Worm (Caenorhabditis elegans) whole organism, late embryonic: ENCODE data around the gene sos-1.

Experiments used
- ama-1 ChIP-seq: fragments of 150-350 bp; optimal IDR thresholded peaks from 2 replicates; lab custom pipeline; 2014
- ceh-19 ChIP-seq: fragments of 200-800 bp; sonication (Bioruptor generic); optimal IDR thresholded peaks from 2 replicates; lab custom pipeline; 2018; ENCODE audit warnings: mild to moderate bottlenecking, missing genetic modification characterization, missing compliant biosample characterization
- ceh-31 ChIP-seq: sonication (generic microtip); optimal IDR thresholded peaks from 2 replicates; lab custom pipeline; 2016; ENCODE audit warnings: missing genetic modification characterization, missing compliant biosample characterization
- ceh-34 ChIP-seq: sonication (generic microtip); optimal IDR thresholded peaks from 2 replicates; lab custom pipeline; 2016; ENCODE audit warnings: mild to moderate bottlenecking, missing genetic modification characterization, missing compliant biosample characterization
- ceh-9 ChIP-seq: sonication (generic microtip); optimal IDR thresholded peaks from 2 replicates; lab custom pipeline; 2016; ENCODE audit warnings: mild to moderate bottlenecking, missing genetic modification characterization, inconsistent platforms, missing compliant biosample characterization
- dve-1 ChIP-seq: sonication (generic microtip); optimal IDR thresholded peaks from 2 replicates; lab custom pipeline; 2017; ENCODE audit warnings: antibody characterized with exemption, mild to moderate bottlenecking, missing genetic modification characterization, missing compliant biosample characterization
- elt-2 ChIP-seq: sonication (generic microtip); optimal IDR thresholded peaks from 2 replicates; lab custom pipeline; 2016; ENCODE audit warnings: missing genetic modification reagents, missing genetic modification characterization, missing compliant biosample characterization
- ets-4 ChIP-seq: sonication (generic microtip); optimal IDR thresholded peaks from 2 replicates; lab custom pipeline; 2016; ENCODE audit warnings: missing genetic modification characterization, missing compliant biosample characterization
- fkh-10 ChIP-seq: fragments of 150-350 bp; optimal IDR thresholded peaks from 2 replicates; lab custom pipeline; 2014; ENCODE audit warnings: missing biosample characterization, missing genetic modification reagents, missing genetic modification characterization
- hlh-13 ChIP-seq: fragments of 200-800 bp; sonication (Bioruptor generic); optimal IDR thresholded peaks from 2 replicates; lab custom pipeline; 2018; ENCODE audit warnings: mild to moderate bottlenecking, missing genetic modification characterization, missing compliant biosample characterization
- nfya-1 ChIP-seq: sonication (generic microtip); optimal IDR thresholded peaks from 2 replicates; lab custom pipeline; 2017; ENCODE audit warnings: missing genetic modification characterization, mild to moderate bottlenecking, missing compliant biosample characterization, antibody characterized with exemption, moderate library complexity
- npax-4 ChIP-seq: sonication (generic microtip); optimal IDR thresholded peaks from 2 replicates; lab custom pipeline; 2016; ENCODE audit warnings: missing genetic modification characterization, missing compliant biosample characterization
- pha-4 ChIP-seq: fragments of 150-350 bp; optimal IDR thresholded peaks from 2 replicates; lab custom pipeline; 2018; ENCODE audit warnings: missing biosample characterization, missing genetic modification reagents, missing genetic modification characterization
- rnt-1 ChIP-seq: sonication (generic microtip); optimal IDR thresholded peaks from 2 replicates; lab custom pipeline; 2016; ENCODE audit warnings: missing genetic modification characterization, missing compliant biosample characterization

DNA sequence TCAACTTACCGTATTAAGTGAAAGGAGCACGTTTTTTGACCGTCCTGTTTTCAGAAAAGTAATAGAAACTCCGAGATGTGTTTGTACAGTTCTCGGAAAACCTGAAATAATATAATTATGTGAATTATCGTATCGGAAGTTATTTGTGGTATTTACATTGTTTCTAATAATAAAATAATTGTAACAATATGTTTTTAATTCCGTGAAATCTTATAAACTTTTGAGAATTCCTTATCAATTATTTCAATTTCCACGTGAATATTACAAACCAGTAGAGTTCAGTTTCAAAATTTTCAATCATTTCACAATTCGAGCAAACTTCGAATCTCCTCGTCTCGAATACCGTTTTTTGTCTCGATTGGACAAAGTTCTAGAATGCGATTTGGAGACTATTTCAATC is 78.0 kb downstream of the sos-1 start, which contains the start of gene T08H10.3:
- no peak for TF ChIP-seq dve-1 (tag; lab: Kevin White, UChicago)
- no peak for TF ChIP-seq ets-4 (tag; lab: Kevin White, UChicago)
- TF ChIP-seq npax-4 = no peak
- no peak for TF ChIP-seq elt-2
- TF ChIP-seq ceh-31 (tag; lab: Kevin White, UChicago) = no peak
- TF ChIP-seq nfya-1 (tag; lab: Kevin White, UChicago) = no peak
- no peak for TF ChIP-seq fkh-10 (GFP tag; lab: Kevin White, UChicago)
- no peak for TF ChIP-seq pha-4 (tag; lab: Kevin White, UChicago)
- no peak for TF ChIP-seq ceh-19 (GFP tag; lab: Kevin White, UChicago)
- no peak for TF ChIP-seq ceh-34 (tag; lab: Kevin White, UChicago)
- no peak for TF ChIP-seq rnt-1
- TF ChIP-seq hlh-13 (GFP tag; lab: Kevin White, UChicago) = no peak
- TF ChIP-seq ama-1 (lab: Kevin White, UChicago) = no peak
- TF ChIP-seq ceh-9 = no peak
